Worm (Caenorhabditis elegans) whole organism, L4/young adult: ENCODE results near the gene aipl-1.
A peak's percentile ranks its signal among the peaks of the same experiment; 100 is the strongest.

Experiments
- W03F9.2 ChIP-seq: fragments of 150-350 bp; optimal IDR thresholded peaks from 2 replicates; lab custom pipeline; 2014; ENCODE audit warnings: missing biosample characterization, missing genetic modification characterization
- dao-5 ChIP-seq: sonication (generic microtip); optimal IDR thresholded peaks from 2 replicates; lab custom pipeline; 2016; ENCODE audit warnings: missing genotype, missing genetic modification characterization, moderate library complexity, missing compliant biosample characterization
- him-1 ChIP-seq: sonication (generic microtip); optimal IDR thresholded peaks from 2 replicates; lab custom pipeline; 2016; ENCODE audit warnings: missing genotype, missing genetic modification reagents, missing genetic modification characterization, missing compliant biosample characterization

- no peak for TF ChIP-seq him-1 (tag; lab: Kevin White, UChicago)
- no peak for TF ChIP-seq dao-5 (tag; lab: Kevin White, UChicago)
- TF ChIP-seq W03F9.2 (tag; lab: Kevin White, UChicago): peak; percentile 65
Measured at ce11 chrV:15136772-15137171, at the start of gene aipl-1.
